Worm (Caenorhabditis elegans) whole organism, late embryonic: ENCODE results near the gene ptp-8.

Experiments
- ceh-18 ChIP-seq: sonication (generic microtip); optimal IDR thresholded peaks from 2 replicates; lab custom pipeline; 2016; ENCODE audit warnings: missing genetic modification characterization, missing compliant biosample characterization
- ceh-22 ChIP-seq: sonication (generic microtip); optimal IDR thresholded peaks from 2 replicates; lab custom pipeline; 2017; ENCODE audit warnings: missing biosample characterization, missing genetic modification characterization
- ceh-9 ChIP-seq: sonication (generic microtip); optimal IDR thresholded peaks from 2 replicates; lab custom pipeline; 2016; ENCODE audit warnings: mild to moderate bottlenecking, missing genetic modification characterization, inconsistent platforms, missing compliant biosample characterization
- dmd-4 ChIP-seq: sonication (generic microtip); optimal IDR thresholded peaks from 2 replicates; lab custom pipeline; 2016; ENCODE audit warnings: borderline replicate concordance, missing genetic modification characterization, missing compliant biosample characterization
- elt-2 ChIP-seq: sonication (generic microtip); optimal IDR thresholded peaks from 2 replicates; lab custom pipeline; 2016; ENCODE audit warnings: missing genetic modification reagents, missing genetic modification characterization, missing compliant biosample characterization
- elt-4 ChIP-seq: sonication (generic microtip); optimal IDR thresholded peaks from 2 replicates; lab custom pipeline; 2016; ENCODE audit warnings: missing genetic modification characterization, missing compliant biosample characterization
- eyg-1 ChIP-seq: sonication (generic microtip); optimal IDR thresholded peaks from 2 replicates; lab custom pipeline; 2016; ENCODE audit warnings: missing genotype, missing genetic modification characterization, missing compliant biosample characterization
- fkh-10 ChIP-seq: fragments of 150-350 bp; optimal IDR thresholded peaks from 2 replicates; lab custom pipeline; 2014; ENCODE audit warnings: missing biosample characterization, missing genetic modification reagents, missing genetic modification characterization
- hlh-8 ChIP-seq: sonication (generic microtip); optimal IDR thresholded peaks from 2 replicates; lab custom pipeline; 2016; ENCODE audit warnings: missing genotype, missing genetic modification characterization, missing compliant biosample characterization
- lin-11 ChIP-seq: fragments of 200-800 bp; sonication (Bioruptor generic); optimal IDR thresholded peaks from 2 replicates; lab custom pipeline; 2018; ENCODE audit warnings: mild to moderate bottlenecking, missing genetic modification characterization, missing compliant biosample characterization
- madf-2 ChIP-seq: sonication (generic microtip); optimal IDR thresholded peaks from 2 replicates; lab custom pipeline; 2017; ENCODE audit warnings: missing genetic modification characterization, missing compliant biosample characterization
- nhr-11 ChIP-seq: fragments of 150-350 bp; optimal IDR thresholded peaks from 2 replicates; lab custom pipeline; 2014; ENCODE audit warnings: missing biosample characterization, missing genetic modification characterization
- pax-1 ChIP-seq: fragments of 150-350 bp; optimal IDR thresholded peaks from 2 replicates; lab custom pipeline; 2014; ENCODE audit warnings: missing biosample characterization, missing genetic modification characterization
- pha-4 ChIP-seq: fragments of 150-350 bp; optimal IDR thresholded peaks from 2 replicates; lab custom pipeline; 2018; ENCODE audit warnings: missing biosample characterization, missing genetic modification reagents, missing genetic modification characterization
- pqm-1 ChIP-seq: sonication (generic microtip); optimal IDR thresholded peaks from 2 replicates; lab custom pipeline; 2016; ENCODE audit warnings: missing genetic modification characterization, missing compliant biosample characterization
- ref-2 ChIP-seq: sonication (generic microtip); optimal IDR thresholded peaks from 2 replicates; lab custom pipeline; 2016; ENCODE audit warnings: missing genetic modification characterization, missing compliant biosample characterization
- rnt-1 ChIP-seq: sonication (generic microtip); optimal IDR thresholded peaks from 2 replicates; lab custom pipeline; 2016; ENCODE audit warnings: missing genetic modification characterization, missing compliant biosample characterization
- sox-2 ChIP-seq: fragments of 200-800 bp; sonication (Bioruptor generic); IDR thresholded peaks from 2 replicates; pipeline ENCODE4 v1.3.6; 2022; ENCODE audit warnings: missing genetic modification reagents, missing genetic modification characterization, missing compliant biosample characterization
- tbx-7 ChIP-seq: sonication (generic microtip); optimal IDR thresholded peaks from 2 replicates; lab custom pipeline; 2016; ENCODE audit warnings: missing genotype, missing genetic modification characterization, missing compliant biosample characterization
- ttx-3 ChIP-seq: sonication (generic microtip); optimal IDR thresholded peaks from 2 replicates; lab custom pipeline; 2016; ENCODE audit warnings: missing genetic modification reagents, missing genetic modification characterization, missing compliant biosample characterization
- unc-55 ChIP-seq: sonication (generic microtip); optimal IDR thresholded peaks from 2 replicates; lab custom pipeline; 2017; ENCODE audit warnings: missing biosample characterization, missing genetic modification reagents, missing genetic modification characterization
- ztf-16 ChIP-seq: sonication (generic microtip); optimal IDR thresholded peaks from 2 replicates; lab custom pipeline; 2017; ENCODE audit warnings: missing genetic modification characterization, missing compliant biosample characterization

ptp-8 gene

ce11 chrIV:7428347-7428746, 46.5 kb downstream of the ptp-8 start:
- no peak for TF ChIP-seq lin-11 (tag; lab: Kevin White, UChicago)
- TF ChIP-seq nhr-11 (tag; lab: Kevin White, UChicago), result no peak
- no peak for TF ChIP-seq ztf-16 (tag; lab: Kevin White, UChicago)
- no peak for TF ChIP-seq hlh-8
- TF ChIP-seq eyg-1 (tag; lab: Kevin White, UChicago), result no peak
- no peak for TF ChIP-seq tbx-7 (tag; lab: Kevin White, UChicago)
- no peak for TF ChIP-seq ref-2 (tag; lab: Kevin White, UChicago)

ce11 chrIV:7428998-7429397, 47.1 kb downstream of the ptp-8 start:
- no peak for TF ChIP-seq ttx-3 (tag; lab: Kevin White, UChicago)
- peak; percentile 69 for TF ChIP-seq unc-55 (GFP tag; lab: Kevin White, UChicago)
- TF ChIP-seq rnt-1 (tag; lab: Kevin White, UChicago), result peak; percentile 23
- TF ChIP-seq ceh-18, result peak; percentile 6

DNA sequence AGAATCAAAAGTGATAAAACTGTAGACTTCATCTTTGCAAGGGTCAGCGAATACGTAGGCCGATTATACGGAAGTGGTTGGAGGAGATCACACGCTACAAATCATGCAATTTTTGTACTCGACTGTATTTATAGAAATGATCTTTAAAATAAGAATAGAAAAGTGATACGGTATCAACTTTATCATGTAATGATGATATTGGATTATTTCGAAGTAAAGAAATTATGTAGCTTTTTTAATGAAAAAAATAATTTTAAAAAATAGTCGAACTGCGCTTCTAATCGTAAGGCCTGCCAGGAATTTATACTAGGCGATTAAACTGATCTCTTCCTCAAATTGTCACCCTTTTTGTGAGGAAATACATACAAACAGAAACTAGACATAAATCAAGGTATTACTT, 52.0 kb downstream of the ptp-8 start, which contains the start of gene B0496.11:
Gene B0496.11 (minus strand): TSS at position 101 of the 400 bp plus-strand sequence.
- TF ChIP-seq ceh-22 (tag; lab: Kevin White, UChicago), result no peak
- TF ChIP-seq dmd-4, result no peak
- no peak for TF ChIP-seq elt-4 (tag; lab: Kevin White, UChicago)
- no peak for TF ChIP-seq unc-55 (GFP tag; lab: Kevin White, UChicago)
- no peak for TF ChIP-seq elt-2
- no peak for TF ChIP-seq tbx-7 (tag; lab: Kevin White, UChicago)
- no peak for TF ChIP-seq ztf-16 (tag; lab: Kevin White, UChicago)
- TF ChIP-seq pax-1 (tag; lab: Kevin White, UChicago), result no peak
- TF ChIP-seq pha-4 (tag; lab: Kevin White, UChicago), result no peak
- TF ChIP-seq nhr-11 (tag; lab: Kevin White, UChicago), result no peak
- no peak for TF ChIP-seq ceh-9 (tag; lab: Kevin White, UChicago)
- TF ChIP-seq sox-2, result no peak
- no peak for TF ChIP-seq madf-2 (tag; lab: Kevin White, UChicago)
- TF ChIP-seq fkh-10 (GFP tag; lab: Kevin White, UChicago), result no peak
- TF ChIP-seq rnt-1 (tag; lab: Kevin White, UChicago), result no peak
- no peak for TF ChIP-seq pqm-1 (tag; lab: Kevin White, UChicago)
